Worm (Caenorhabditis elegans) whole organism, L3 larva: ENCODE data around the gene F19B10.3.

ENCODE experiments used
- elt-3 ChIP-seq, 3 experiments: fragments of 150-350 bp in 1 of 3; sonication (generic microtip) in 2 of 3; optimal IDR thresholded peaks; 2 replicates in 2 of 3; 4 replicates in 1 of 3; lab custom pipeline; 2014 to 2017; ENCODE audit warnings: missing biosample characterization in 3 of 3, missing genetic modification characterization in 3 of 3
- fos-1 ChIP-seq: fragments of 150-350 bp; optimal IDR thresholded peaks from 2 replicates; lab custom pipeline; 2014; ENCODE audit warnings: missing biosample characterization, missing genetic modification characterization

ce11 chrII:3665181-3665580, 611 bp downstream of the F19B10.3 start:
- TF ChIP-seq fos-1 (tag; lab: Kevin White, UChicago) = no peak
- no peak for TF ChIP-seq elt-3 (tag; optimal IDR thresholded peaks at IDR 0.05; lab: Kevin White, UChicago)
